Worm (Caenorhabditis elegans): ENCODE data around the gene clec-85.
"Not testable (repeated sequence)": the region's sequence is repeated elsewhere in the genome, so short reads cannot be mapped to it uniquely, and the experiment has no call there.

- TF ChIP-seq aly-2 (tag; optimal IDR thresholded peaks at IDR 0.05); nhr-20 (tag; optimal IDR thresholded peaks at IDR 0.05); fos-1 (tag; optimal IDR thresholded peaks at IDR 0.05); fkh-10 (GFP tag; optimal IDR thresholded peaks at IDR 0.05); lin-15B (tag; optimal IDR thresholded peaks at IDR 0.05); irx-1 (tag; optimal IDR thresholded peaks at IDR 0.05); ama-1 (optimal IDR thresholded peaks at IDR 0.05); unc-130 (tag; optimal IDR thresholded peaks at IDR 0.05); blmp-1 (tag; optimal IDR thresholded peaks at IDR 0.05); pqm-1 (tag; optimal IDR thresholded peaks at IDR 0.05); nhr-12 (tag; optimal IDR thresholded peaks at IDR 0.05); ces-1 (GFP tag; optimal IDR thresholded peaks at IDR 0.05); skn-1 (tag; optimal IDR thresholded peaks at IDR 0.05); elt-2 (tag; optimal IDR thresholded peaks at IDR 0.05): not testable (repeated sequence)
Measured at ce11 chrIV:2901973-2902372, 51.3 kb downstream of the clec-85 start.
